Fruit fly (Drosophila melanogaster): ENCODE data around the gene CG3513.

CG3513 gene

dm6 chr2L:3713545-3714156 is 20.7 kb upstream of the CG3513 start (continued):
- TF ChIP-seq Sox15 (GFP tag; optimal IDR thresholded peaks at IDR 0.05) (no peak), Blimp-1 (GFP tag; optimal IDR thresholded peaks at IDR 0.05) (no peak), esn (GFP tag; optimal IDR thresholded peaks at IDR 0.05) (no peak), OdsH (GFP tag; optimal IDR thresholded peaks at IDR 0.05) (no peak)

- TF ChIP-seq dac (GFP tag; optimal IDR thresholded peaks at IDR 0.05): no peak
- TF ChIP-seq Gug (GFP tag; IDR thresholded peaks at IDR 0.05): no peak
- TF ChIP-seq CG34406 (GFP tag; optimal IDR thresholded peaks at IDR 0.05): no peak
- no peak for TF ChIP-seq eg (GFP tag; IDR thresholded peaks at IDR 0.05)
- no peak for TF ChIP-seq ss (GFP tag; optimal IDR thresholded peaks at IDR 0.05)
- TF ChIP-seq esn (GFP tag; optimal IDR thresholded peaks at IDR 0.05): peak; percentile 7
- TF ChIP-seq svp (GFP tag): peak; percentile 74
- TF ChIP-seq CG8319 (GFP tag; optimal IDR thresholded peaks at IDR 0.05): no peak
- TF ChIP-seq OdsH (GFP tag; optimal IDR thresholded peaks at IDR 0.05): peak; percentile 11
- peak; percentile 22 for TF ChIP-seq Eip78C (GFP tag)
- TF ChIP-seq Hr4 (GFP tag; optimal IDR thresholded peaks at IDR 0.05): peak; percentile 64
- TF ChIP-seq pdm3 (GFP tag; optimal IDR thresholded peaks at IDR 0.05): peak; percentile 40
- TF ChIP-seq achi (GFP tag; optimal IDR thresholded peaks at IDR 0.05): peak; percentile 41
- no peak for TF ChIP-seq fkh (GFP tag; optimal IDR thresholded peaks at IDR 0.05)
- no peak for TF ChIP-seq fd85E (GFP tag; optimal IDR thresholded peaks at IDR 0.05)
- TF ChIP-seq salr (GFP tag; optimal IDR thresholded peaks at IDR 0.05): no peak
- no peak for TF ChIP-seq CG10669 (GFP tag; optimal IDR thresholded peaks at IDR 0.05)
- no peak for TF ChIP-seq CG11294 (GFP tag; IDR thresholded peaks at IDR 0.05)
- peak; percentile 32 for TF ChIP-seq Smox (GFP tag; optimal IDR thresholded peaks at IDR 0.05)
- no peak for TF ChIP-seq spab (GFP tag; optimal IDR thresholded peaks at IDR 0.05)
- peak; percentile 11 for TF ChIP-seq lz (GFP tag; optimal IDR thresholded peaks at IDR 0.05)
- TF ChIP-seq acj6 (GFP tag; optimal IDR thresholded peaks at IDR 0.05): no peak
- TF ChIP-seq Eip93F (GFP tag; optimal IDR thresholded peaks at IDR 0.05): no peak
- TF ChIP-seq CG6163 (GFP tag; IDR thresholded peaks at IDR 0.05): no peak
- no peak for TF ChIP-seq CG8632 (GFP tag; optimal IDR thresholded peaks at IDR 0.05)
- no peak for TF ChIP-seq Hr38 (GFP tag; optimal IDR thresholded peaks at IDR 0.05)
- peak; percentile 46 for TF ChIP-seq dsx (GFP tag; optimal IDR thresholded peaks at IDR 0.05; ENCODE audit: poor library complexity, severe bottlenecking)
- TF ChIP-seq CG1621 (tag; optimal IDR thresholded peaks at IDR 0.05): no peak
- TF ChIP-seq cyc (GFP tag; optimal IDR thresholded peaks at IDR 0.05): no peak
- no peak for TF ChIP-seq CG3032 (tag; optimal IDR thresholded peaks at IDR 0.05)
- TF ChIP-seq fd59A (GFP tag; optimal IDR thresholded peaks at IDR 0.05): no peak
- TF ChIP-seq Sox15 (GFP tag; optimal IDR thresholded peaks at IDR 0.05): no peak
- TF ChIP-seq CG6276 (GFP tag; optimal IDR thresholded peaks at IDR 0.05): no peak
- TF ChIP-seq CG7368 (GFP tag; optimal IDR thresholded peaks at IDR 0.05): no peak
- no peak for TF ChIP-seq CG31627 (GFP tag; optimal IDR thresholded peaks at IDR 0.05)
- TF ChIP-seq Sox14 (GFP tag; optimal IDR thresholded peaks at IDR 0.05): peak; percentile 25
- no peak for TF ChIP-seq CG6808 (GFP tag; optimal IDR thresholded peaks at IDR 0.05)
- no peak for TF ChIP-seq CG9139 (GFP tag; optimal IDR thresholded peaks at IDR 0.05)
- no peak for TF ChIP-seq CG11902 (GFP tag; optimal IDR thresholded peaks at IDR 0.05)
- TF ChIP-seq CG11762 (GFP tag; optimal IDR thresholded peaks at IDR 0.05; ENCODE audit: insufficient read depth): no peak
- TF ChIP-seq CG15336 (GFP tag; IDR thresholded peaks at IDR 0.05): no peak; the same call in 1 of the 2 replicates
- TF ChIP-seq Sox102F (GFP tag; optimal IDR thresholded peaks at IDR 0.05): no peak
- no peak for TF ChIP-seq CG8119 (GFP tag; IDR thresholded peaks at IDR 0.05)
- TF ChIP-seq Lpt (GFP tag; optimal IDR thresholded peaks at IDR 0.05): no peak
- TF ChIP-seq CG6792 (GFP tag; optimal IDR thresholded peaks at IDR 0.05): no peak
- TF ChIP-seq net (GFP tag; optimal IDR thresholded peaks at IDR 0.05): no peak
- TF ChIP-seq CG16779 (tag; optimal IDR thresholded peaks at IDR 0.05): no peak
- peak; percentile 41 for TF ChIP-seq Hr39 (GFP tag; optimal IDR thresholded peaks at IDR 0.05)
These were observed 20.0 kb upstream of the CG3513 start, which contains the start of the genes CG31955 and CG2818 for dm6 chr2L:3712949-3713416. CG31955 (minus strand) TSS chr2L:3713105. CG2818 (plus strand) TSS chr2L:3713360.

All from whole organism, prepupa.